Worm (Caenorhabditis elegans) whole organism, midembryonic: Measurements from ENCODE around the gene F22F7.12.

ENCODE experiments used
- T22C8.4 ChIP-seq: fragments of 200-800 bp; sonication (Bioruptor generic); IDR thresholded peaks from 2 replicates; pipeline ENCODE4 v1.3.6; 2022; ENCODE audit warnings: missing genetic modification characterization, missing compliant biosample characterization
- cog-1 ChIP-seq: sonication (generic microtip); optimal IDR thresholded peaks from 2 replicates; lab custom pipeline; 2016; ENCODE audit warnings: missing genetic modification characterization, missing compliant biosample characterization
- flt-1 ChIP-seq: fragments of 200-800 bp; sonication (Bioruptor generic); IDR thresholded peaks from 2 replicates; pipeline ENCODE4 v1.3.6; 2022; ENCODE audit warnings: missing genetic modification characterization, missing compliant biosample characterization
- klf-2 ChIP-seq: fragments of 200-800 bp; sonication (Bioruptor generic); conservative IDR thresholded peaks from 2 replicates; pipeline ENCODE4 v1.3.6; 2022; ENCODE audit warnings: missing genetic modification reagents, missing genetic modification characterization, missing compliant biosample characterization
- med-1 ChIP-seq: sonication (generic microtip); optimal IDR thresholded peaks from 2 replicates; lab custom pipeline; 2017; ENCODE audit warnings: missing genetic modification characterization, mild to moderate bottlenecking, missing compliant biosample characterization, antibody characterized with exemption, missing genetic modification reagents; ENCODE audit not compliant: insufficient read depth
- ref-1 ChIP-seq: fragments of 200-800 bp; sonication (Bioruptor generic); conservative IDR thresholded peaks from 2 replicates; pipeline ENCODE4 v1.3.6; 2022; ENCODE audit warnings: missing genetic modification reagents, missing genetic modification characterization, missing compliant biosample characterization
- tab-1 ChIP-seq: fragments of 200-800 bp; sonication (Bioruptor generic); IDR thresholded peaks from 2 replicates; pipeline ENCODE4 v1.3.6; 2022; ENCODE audit warnings: missing genetic modification characterization, missing compliant biosample characterization
- ztf-23 ChIP-seq: fragments of 200-800 bp; sonication (Bioruptor generic); IDR thresholded peaks from 2 replicates; pipeline ENCODE4 v1.3.6; 2022; ENCODE audit warnings: missing genetic modification reagents, missing genetic modification characterization, missing compliant biosample characterization
- ztf-29 ChIP-seq: fragments of 200-800 bp; sonication (Bioruptor generic); IDR thresholded peaks from 2 replicates; pipeline ENCODE4 v1.3.6; 2022; ENCODE audit warnings: missing genetic modification reagents, missing genetic modification characterization, missing compliant biosample characterization

Gene F22F7.12

ce11 chrV:2174465-2174864 lies 30.2 kb upstream of the F22F7.12 start:
- TF ChIP-seq cog-1 (no peak), ztf-23 (GFP tag; lab: Robert Waterston, UW) (no peak), flt-1 (GFP tag; lab: Robert Waterston, UW) (no peak), ref-1 (GFP tag; lab: Robert Waterston, UW) (no peak), tab-1 (GFP tag; lab: Robert Waterston, UW) (no peak), med-1 (GFP tag; lab: Kevin White, UChicago) (no peak), ztf-29 (GFP tag; lab: Robert Waterston, UW) (no peak), T22C8.4 (no peak), klf-2 (no peak)

- TF ChIP-seq med-1 (GFP tag; lab: Kevin White, UChicago), result no peak
- TF ChIP-seq ztf-29 (GFP tag; lab: Robert Waterston, UW), result no peak
- no peak for TF ChIP-seq ztf-23 (GFP tag; lab: Robert Waterston, UW)
- TF ChIP-seq klf-2, result no peak
- no peak for TF ChIP-seq cog-1
- TF ChIP-seq flt-1 (GFP tag; lab: Robert Waterston, UW), result no peak
- TF ChIP-seq tab-1 (GFP tag; lab: Robert Waterston, UW), result no peak
Measured at ce11 chrV:2166679-2167078, 22.4 kb upstream of the F22F7.12 start, which contains the start of gene srbc-19. Gene srbc-19 (minus strand): TSS chrV:2166779.

ce11 chrV:2163735-2164134 lies 19.4 kb upstream of the F22F7.12 start, which contains the start of gene str-255:
Gene str-255 (minus strand): TSS chrV:2163835.
- TF ChIP-seq ztf-29 (GFP tag; lab: Robert Waterston, UW), result no peak
- TF ChIP-seq tab-1 (GFP tag; lab: Robert Waterston, UW), result no peak

- no peak for TF ChIP-seq klf-2
- no peak for TF ChIP-seq ztf-29 (GFP tag; lab: Robert Waterston, UW)
- no peak for TF ChIP-seq T22C8.4
- TF ChIP-seq ztf-23 (GFP tag; lab: Robert Waterston, UW), result no peak
- no peak for TF ChIP-seq flt-1 (GFP tag; lab: Robert Waterston, UW)
- TF ChIP-seq cog-1, result no peak
- no peak for TF ChIP-seq med-1 (GFP tag; lab: Kevin White, UChicago)
- no peak for TF ChIP-seq tab-1 (GFP tag; lab: Robert Waterston, UW)
- TF ChIP-seq ref-1 (GFP tag; lab: Robert Waterston, UW), result no peak
Measured at ce11 chrV:2159331-2159730, 15.0 kb upstream of the F22F7.12 start, which contains the start of gene C45H4.14. Gene C45H4.14 (minus strand): TSS chrV:2159431.

- TF ChIP-seq klf-2 (no peak), med-1 (GFP tag; lab: Kevin White, UChicago) (no peak), ztf-29 (GFP tag; lab: Robert Waterston, UW) (no peak), T22C8.4 (no peak), flt-1 (GFP tag; lab: Robert Waterston, UW) (no peak), tab-1 (GFP tag; lab: Robert Waterston, UW) (no peak), ztf-23 (GFP tag; lab: Robert Waterston, UW) (no peak), ref-1 (GFP tag; lab: Robert Waterston, UW) (no peak), cog-1 (no peak)
Measured at ce11 chrV:2156830-2157229, 12.5 kb upstream of the F22F7.12 start, which contains the start of gene srbc-22. Gene srbc-22 (plus strand): TSS chrV:2157130.

ce11 chrV:2155232-2155631 lies 10.9 kb upstream of the F22F7.12 start, which contains the start of gene srbc-21:
Gene srbc-21 (plus strand): TSS chrV:2155532.
- TF ChIP-seq tab-1 (GFP tag; lab: Robert Waterston, UW), result no peak
- TF ChIP-seq T22C8.4, result no peak
- no peak for TF ChIP-seq ref-1 (GFP tag; lab: Robert Waterston, UW)
- no peak for TF ChIP-seq cog-1
- TF ChIP-seq flt-1 (GFP tag; lab: Robert Waterston, UW), result no peak
- TF ChIP-seq klf-2, result no peak
- no peak for TF ChIP-seq ztf-23 (GFP tag; lab: Robert Waterston, UW)
- no peak for TF ChIP-seq ztf-29 (GFP tag; lab: Robert Waterston, UW)

ce11 chrV:2153274-2153673 lies 9.0 kb upstream of the F22F7.12 start, which contains the start of gene srbc-23:
Gene srbc-23 (plus strand): TSS chrV:2153574.
- TF ChIP-seq tab-1 (GFP tag; lab: Robert Waterston, UW) (no peak), ref-1 (GFP tag; lab: Robert Waterston, UW) (no peak), ztf-23 (GFP tag; lab: Robert Waterston, UW) (no peak), med-1 (GFP tag; lab: Kevin White, UChicago) (no peak), T22C8.4 (no peak), flt-1 (GFP tag; lab: Robert Waterston, UW) (no peak), klf-2 (no peak)

ce11 chrV:2151458-2151857 lies 7.2 kb upstream of the F22F7.12 start, which contains the start of gene srbc-24:
Gene srbc-24 (plus strand): TSS chrV:2151758.
- TF ChIP-seq T22C8.4 (no peak), tab-1 (GFP tag; lab: Robert Waterston, UW) (no peak), flt-1 (GFP tag; lab: Robert Waterston, UW) (no peak), ztf-23 (GFP tag; lab: Robert Waterston, UW) (no peak), ztf-29 (GFP tag; lab: Robert Waterston, UW) (no peak), ref-1 (GFP tag; lab: Robert Waterston, UW) (no peak), klf-2 (no peak), cog-1 (no peak), med-1 (GFP tag; lab: Kevin White, UChicago) (no peak)

- TF ChIP-seq cog-1, result no peak
- TF ChIP-seq flt-1 (GFP tag; lab: Robert Waterston, UW), result no peak
- TF ChIP-seq tab-1 (GFP tag; lab: Robert Waterston, UW), result no peak
- TF ChIP-seq ztf-29 (GFP tag; lab: Robert Waterston, UW), result no peak
- TF ChIP-seq med-1 (GFP tag; lab: Kevin White, UChicago), result no peak
- no peak for TF ChIP-seq T22C8.4
- no peak for TF ChIP-seq klf-2
- TF ChIP-seq ztf-23 (GFP tag; lab: Robert Waterston, UW), result no peak
- no peak for TF ChIP-seq ref-1 (GFP tag; lab: Robert Waterston, UW)
Measured at ce11 chrV:2150876-2151275, 6.6 kb upstream of the F22F7.12 start, which contains the start of gene C45H4.13. Gene C45H4.13 (minus strand): TSS chrV:2150976.

- no peak for TF ChIP-seq cog-1
- TF ChIP-seq klf-2, result no peak
- no peak for TF ChIP-seq med-1 (GFP tag; lab: Kevin White, UChicago)
- no peak for TF ChIP-seq flt-1 (GFP tag; lab: Robert Waterston, UW)
- no peak for TF ChIP-seq T22C8.4
- no peak for TF ChIP-seq ztf-23 (GFP tag; lab: Robert Waterston, UW)
- no peak for TF ChIP-seq ztf-29 (GFP tag; lab: Robert Waterston, UW)
- TF ChIP-seq ref-1 (GFP tag; lab: Robert Waterston, UW), result no peak
- no peak for TF ChIP-seq tab-1 (GFP tag; lab: Robert Waterston, UW)
Measured at ce11 chrV:2149432-2149831, 5.1 kb upstream of the F22F7.12 start, which contains the start of gene C45H4.21. Gene C45H4.21 (minus strand): TSS chrV:2149532.
